Fruit fly (Drosophila melanogaster): Measurements from ENCODE around the gene hwt.

The hwt gene

DNA sequence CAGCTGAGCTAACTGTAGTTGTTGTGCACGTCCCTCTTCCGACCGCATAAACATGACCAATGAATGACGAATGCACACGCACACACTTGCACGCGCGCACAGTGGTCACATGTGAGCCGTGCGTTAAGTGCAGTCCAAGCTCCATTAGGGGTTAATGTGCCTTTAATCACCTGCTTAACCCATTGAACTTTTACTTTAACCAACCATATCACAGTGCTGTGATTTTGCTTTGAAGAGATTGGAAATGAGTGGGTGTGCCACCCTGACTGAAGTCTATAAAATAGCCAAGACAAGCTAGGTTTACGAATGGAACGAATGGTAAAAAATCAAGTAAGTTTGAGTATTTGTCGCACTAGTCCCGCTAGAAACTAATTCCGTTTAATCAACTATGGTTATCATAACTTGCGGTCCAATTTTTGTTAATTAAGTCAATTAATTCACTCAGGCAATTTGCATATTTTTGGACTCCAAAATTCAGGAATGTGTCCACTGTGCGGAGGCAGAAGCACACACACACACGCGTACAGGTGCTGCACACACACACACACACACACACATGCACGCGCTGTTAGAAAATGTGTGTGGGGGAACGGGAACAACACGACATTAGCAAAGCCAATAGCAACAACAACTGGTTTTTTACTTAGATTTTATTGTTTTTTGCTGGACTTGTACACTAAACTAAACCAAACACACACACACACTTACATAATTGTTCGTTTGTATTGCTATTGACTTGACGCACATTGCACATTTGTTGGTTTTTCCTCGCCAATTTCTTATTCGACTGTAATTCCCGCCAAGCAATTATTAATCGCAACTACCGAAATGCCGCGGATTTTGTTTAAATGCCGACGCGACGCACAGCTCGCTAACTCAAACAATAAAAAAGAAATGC is 23.2 kb upstream of the hwt start (continued):
- TF ChIP-seq Adf1 (GFP tag; IDR thresholded peaks at IDR 0.05) (peak; percentile 79), Rx (GFP tag; IDR thresholded peaks at IDR 0.05) (no peak), Blimp-1 (GFP tag; optimal IDR thresholded peaks at IDR 0.05) (peak; percentile 33), HHEX (GFP tag; optimal IDR thresholded peaks at IDR 0.05) (peak; percentile 20), sim (GFP tag; IDR thresholded peaks at IDR 0.05) (no peak), odd (GFP tag; optimal IDR thresholded peaks at IDR 0.05) (no peak), CG5245 (GFP tag; optimal IDR thresholded peaks at IDR 0.05) (no peak), psq (GFP tag; optimal IDR thresholded peaks at IDR 0.05) (no peak), CG15269 (tag; optimal IDR thresholded peaks at IDR 0.05) (peak; percentile 57), Ets65A (GFP tag) (peak; percentile 93), CG14441 (GFP tag; IDR thresholded peaks at IDR 0.05) (no peak), CG18262 (tag; optimal IDR thresholded peaks at IDR 0.05) (peak; percentile 68), CG10543 (GFP tag; optimal IDR thresholded peaks at IDR 0.05) (peak; percentile 52), exex (tag; optimal IDR thresholded peaks at IDR 0.05) (no peak), Mad (GFP tag; optimal IDR thresholded peaks at IDR 0.05) (no peak), jumu (GFP tag; optimal IDR thresholded peaks at IDR 0.05) (peak; percentile 35), luna (GFP tag; optimal IDR thresholded peaks at IDR 0.05) (peak; percentile 6), E2f1 (GFP tag; IDR thresholded peaks at IDR 0.05) (no peak), Hsf (GFP tag; optimal IDR thresholded peaks at IDR 0.05) (peak; percentile 51), Meics (GFP tag; optimal IDR thresholded peaks at IDR 0.05) (peak; percentile 61), tll (GFP tag; optimal IDR thresholded peaks at IDR 0.05) (no peak), cato (GFP tag; optimal IDR thresholded peaks at IDR 0.05; ENCODE audit: borderline replicate concordance) (peak; percentile 10), Bteb2 (GFP tag; optimal IDR thresholded peaks at IDR 0.05) (peak; percentile 31), trem (tag; optimal IDR thresholded peaks at IDR 0.05) (no peak), CG30020 (tag; optimal IDR thresholded peaks at IDR 0.05) (no peak), ato (GFP tag; IDR thresholded peaks at IDR 0.05; ENCODE audit: partially characterized antibody) (no peak), otp (GFP tag; IDR thresholded peaks at IDR 0.05) (no peak), Usf (GFP tag; optimal IDR thresholded peaks at IDR 0.05) (peak; percentile 18), phol (tag; optimal IDR thresholded peaks at IDR 0.05) (peak; percentile 63), Tbp (GFP tag; optimal IDR thresholded peaks at IDR 0.05) (no peak), hkb (optimal IDR thresholded peaks at IDR 0.05) (no peak), hkb (GFP tag; IDR thresholded peaks at IDR 0.05) (no peak), pho (GFP tag; optimal IDR thresholded peaks at IDR 0.05) (peak; percentile 19), Side (GFP tag; optimal IDR thresholded peaks at IDR 0.05) (peak; percentile 3), CG2678 (tag; optimal IDR thresholded peaks at IDR 0.05) (peak; percentile 66), CG11504 (tag; optimal IDR thresholded peaks at IDR 0.05) (peak; percentile 66), Ssrp (tag; optimal IDR thresholded peaks at IDR 0.05) (peak; percentile 36), Nf-YB (GFP tag; optimal IDR thresholded peaks at IDR 0.05) (peak; percentile 46), Hand (GFP tag; optimal IDR thresholded peaks at IDR 0.05) (no peak), CG7745 (tag; optimal IDR thresholded peaks at IDR 0.05) (no peak), bowl (GFP tag; IDR thresholded peaks at IDR 0.05) (no peak), shn (GFP tag; optimal IDR thresholded peaks at IDR 0.05) (peak; percentile 53), CG13287 (GFP tag; IDR thresholded peaks at IDR 0.05; ENCODE audit: partially characterized antibody) (0 out of 2 replicates have a peak, but pooled peaks have one; percentile 4), run (tag; optimal IDR thresholded peaks at IDR 0.05) (no peak), tio (GFP tag; optimal IDR thresholded peaks at IDR 0.05) (no peak), eyg (GFP tag; optimal IDR thresholded peaks at IDR 0.05) (no peak), CG8359 (GFP tag; optimal IDR thresholded peaks at IDR 0.05; ENCODE audit: borderline replicate concordance) (no peak), da (GFP tag; optimal IDR thresholded peaks at IDR 0.05) (no peak), Fer3 (tag; optimal IDR thresholded peaks at IDR 0.05) (peak; percentile 32)
